Worm (Caenorhabditis elegans) whole organism, young adult: ENCODE data around the gene W05B10.3.

Experiments used
- C17E4.6 ChIP-seq: fragments of 200-800 bp; sonication (Bioruptor generic); IDR thresholded peaks from 2 replicates; pipeline ENCODE4 v1.3.6; 2022; ENCODE audit warnings: missing genetic modification reagents, missing genetic modification characterization, missing compliant biosample characterization
- D2030.7 ChIP-seq: fragments of 200-800 bp; sonication (Bioruptor generic); IDR thresholded peaks from 2 replicates; pipeline ENCODE4 v1.3.6; 2022; ENCODE audit warnings: missing genetic modification reagents, missing genetic modification characterization, missing compliant biosample characterization
- F10E7.11 ChIP-seq: sonication (generic microtip); optimal IDR thresholded peaks from 2 replicates; lab custom pipeline; 2017; ENCODE audit warnings: mild to moderate bottlenecking, missing genetic modification characterization, moderate library complexity, missing compliant biosample characterization
- F23B12.7 ChIP-seq: sonication (generic microtip); optimal IDR thresholded peaks from 2 replicates; lab custom pipeline; 2017; ENCODE audit warnings: missing genetic modification characterization, mild to moderate bottlenecking, missing compliant biosample characterization, antibody characterized with exemption, moderate library complexity; ENCODE audit not compliant: insufficient read depth
- F33H1.4 ChIP-seq: fragments of 200-800 bp; sonication (Bioruptor generic); IDR thresholded peaks from 2 replicates; pipeline ENCODE4 v1.3.6; 2022; ENCODE audit warnings: missing genetic modification reagents, missing genetic modification characterization, missing compliant biosample characterization
- F52B5.7 ChIP-seq: sonication (generic microtip); optimal IDR thresholded peaks from 2 replicates; lab custom pipeline; 2016; ENCODE audit warnings: mild to moderate bottlenecking, missing genetic modification characterization, missing compliant biosample characterization
- F57C9.4 ChIP-seq: sonication (generic microtip); optimal IDR thresholded peaks from 2 replicates; lab custom pipeline; 2017; ENCODE audit warnings: mild to moderate bottlenecking, missing genetic modification characterization, missing compliant biosample characterization
- Y53F4B.3 ChIP-seq: fragments of 200-800 bp; sonication (Bioruptor generic); IDR thresholded peaks from 2 replicates; pipeline ENCODE4 v1.3.6; 2022; ENCODE audit warnings: missing genetic modification reagents, missing genetic modification characterization, missing compliant biosample characterization
- aptf-2 ChIP-seq: fragments of 200-800 bp; sonication (Bioruptor generic); conservative IDR thresholded peaks from 2 replicates; pipeline ENCODE4 v1.3.6; 2022; ENCODE audit warnings: missing genetic modification reagents, missing genetic modification characterization, missing compliant biosample characterization
- atf-7 ChIP-seq: sonication (generic microtip); optimal IDR thresholded peaks from 2 replicates; lab custom pipeline; 2017; ENCODE audit warnings: mild to moderate bottlenecking, missing genetic modification characterization, missing compliant biosample characterization
- bed-1 ChIP-seq: fragments of 200-800 bp; sonication (Bioruptor generic); IDR thresholded peaks from 2 replicates; pipeline ENCODE4 v1.3.6; 2022; ENCODE audit warnings: missing genetic modification reagents, missing genetic modification characterization, missing compliant biosample characterization
- bed-2 ChIP-seq: fragments of 200-800 bp; sonication (Bioruptor generic); IDR thresholded peaks from 2 replicates; pipeline ENCODE4 v1.3.6; 2022; ENCODE audit warnings: missing genetic modification reagents, missing genetic modification characterization, missing compliant biosample characterization
- cebp-2 ChIP-seq: fragments of 200-800 bp; sonication (Bioruptor generic); IDR thresholded peaks from 2 replicates; pipeline ENCODE4 v1.3.6; 2022; ENCODE audit warnings: missing genetic modification characterization, missing compliant biosample characterization
- ceh-27 ChIP-seq: fragments of 200-800 bp; sonication (Bioruptor generic); optimal IDR thresholded peaks from 2 replicates; lab custom pipeline; 2018; ENCODE audit warnings: mild to moderate bottlenecking, missing genetic modification characterization, moderate library complexity, missing compliant biosample characterization
- chd-7 ChIP-seq: sonication (generic microtip); optimal IDR thresholded peaks from 2 replicates; lab custom pipeline; 2016; ENCODE audit warnings: mild to moderate bottlenecking, missing genetic modification characterization, moderate library complexity, missing compliant biosample characterization
- dpl-1 ChIP-seq: fragments of 150-350 bp; optimal IDR thresholded peaks from 2 replicates; lab custom pipeline; 2014; ENCODE audit warnings: missing biosample characterization, missing genetic modification reagents, missing genetic modification characterization
- efl-1 ChIP-seq: fragments of 150-350 bp; optimal IDR thresholded peaks from 2 replicates; lab custom pipeline; 2014; ENCODE audit warnings: missing biosample characterization, missing genetic modification reagents, missing genetic modification characterization
- egl-18 ChIP-seq: fragments of 200-800 bp; sonication (Bioruptor generic); IDR thresholded peaks from 2 replicates; pipeline ENCODE4 v1.3.6; 2022; ENCODE audit warnings: missing genetic modification reagents, missing genetic modification characterization, missing compliant biosample characterization
- egl-44 ChIP-seq: fragments of 200-800 bp; sonication (Bioruptor generic); IDR thresholded peaks from 2 replicates; pipeline ENCODE4 v1.3.6; 2022; ENCODE audit warnings: missing genetic modification reagents, missing genetic modification characterization, missing compliant biosample characterization
- egrh-3 ChIP-seq: fragments of 200-800 bp; sonication (Bioruptor generic); IDR thresholded peaks from 2 replicates; pipeline ENCODE4 v1.3.6; 2022; ENCODE audit warnings: missing genetic modification reagents, missing genetic modification characterization, missing compliant biosample characterization
- gei-17 ChIP-seq: fragments of 200-800 bp; sonication (Bioruptor generic); optimal IDR thresholded peaks from 2 replicates; lab custom pipeline; 2018; ENCODE audit warnings: mild to moderate bottlenecking, missing genetic modification characterization, missing compliant biosample characterization
- hlh-26 ChIP-seq: fragments of 200-800 bp; sonication (Bioruptor generic); conservative IDR thresholded peaks from 2 replicates; pipeline ENCODE4 v1.3.6; 2022; ENCODE audit warnings: missing genetic modification reagents, missing genetic modification characterization, missing compliant biosample characterization
- hmg-1.2 ChIP-seq: fragments of 200-800 bp; sonication (Bioruptor generic); IDR thresholded peaks from 2 replicates; pipeline ENCODE4 v1.3.6; 2022; ENCODE audit warnings: missing genetic modification reagents, missing genetic modification characterization, missing compliant biosample characterization
- hmg-20 ChIP-seq: fragments of 200-800 bp; sonication (Bioruptor generic); IDR thresholded peaks from 2 replicates; pipeline ENCODE4 v1.3.6; 2022; ENCODE audit warnings: missing genetic modification reagents, missing genetic modification characterization, missing compliant biosample characterization
- hsf-1 ChIP-seq: fragments of 200-800 bp; sonication (Bioruptor generic); IDR thresholded peaks from 2 replicates; pipeline ENCODE4 v1.3.6; 2022; ENCODE audit warnings: missing genetic modification reagents, missing genetic modification characterization, missing compliant biosample characterization
- lag-1 ChIP-seq: fragments of 200-800 bp; sonication (Bioruptor generic); IDR thresholded peaks from 2 replicates; pipeline ENCODE4 v1.3.6; 2022; ENCODE audit warnings: missing genetic modification reagents, missing genetic modification characterization, missing compliant biosample characterization
- let-526 ChIP-seq: fragments of 200-800 bp; sonication (Bioruptor generic); IDR thresholded peaks from 2 replicates; pipeline ENCODE4 v1.3.6; 2022; ENCODE audit warnings: missing genetic modification reagents, missing genetic modification characterization, missing compliant biosample characterization
- lin-54 ChIP-seq: fragments of 200-800 bp; sonication (Bioruptor generic); optimal IDR thresholded peaks from 2 replicates; lab custom pipeline; 2018; ENCODE audit warnings: mild to moderate bottlenecking, missing genetic modification characterization, missing compliant biosample characterization
- lir-1 ChIP-seq: fragments of 200-800 bp; sonication (Bioruptor generic); conservative IDR thresholded peaks from 2 replicates; pipeline ENCODE4 v1.3.6; 2022; ENCODE audit warnings: missing genetic modification reagents, missing genetic modification characterization, missing compliant biosample characterization
- lsl-1 ChIP-seq: fragments of 200-800 bp; sonication (Bioruptor generic); optimal IDR thresholded peaks from 2 replicates; lab custom pipeline; 2018; ENCODE audit warnings: mild to moderate bottlenecking, missing genetic modification characterization, moderate library complexity, missing compliant biosample characterization
- madf-3 ChIP-seq: fragments of 200-800 bp; sonication (Bioruptor generic); IDR thresholded peaks from 2 replicates; pipeline ENCODE4 v1.3.6; 2022; ENCODE audit warnings: missing genetic modification reagents, missing genetic modification characterization, missing compliant biosample characterization
- madf-8 ChIP-seq: fragments of 200-800 bp; sonication (Bioruptor generic); conservative IDR thresholded peaks from 2 replicates; pipeline ENCODE4 v1.3.6; 2022; ENCODE audit warnings: missing genetic modification reagents, missing genetic modification characterization, missing compliant biosample characterization
- mes-4 ChIP-seq: sonication (generic microtip); optimal IDR thresholded peaks from 2 replicates; lab custom pipeline; 2016; ENCODE audit warnings: missing genotype, missing genetic modification characterization, missing compliant biosample characterization
- nfya-1 ChIP-seq: sonication (generic microtip); optimal IDR thresholded peaks from 2 replicates; lab custom pipeline; 2017; ENCODE audit warnings: antibody characterized with exemption, missing compliant biosample characterization, missing genetic modification characterization, borderline replicate concordance; ENCODE audit not compliant: insufficient read depth
- nfya-2 ChIP-seq: fragments of 200-800 bp; sonication (Bioruptor generic); IDR thresholded peaks from 2 replicates; pipeline ENCODE4 v1.3.6; 2022; ENCODE audit warnings: missing genetic modification reagents, missing genetic modification characterization, missing compliant biosample characterization
- nhr-120 ChIP-seq: fragments of 200-800 bp; sonication (Bioruptor generic); IDR thresholded peaks from 2 replicates; pipeline ENCODE4 v1.3.6; 2022; ENCODE audit warnings: missing genetic modification characterization, missing compliant biosample characterization
- nhr-27 ChIP-seq: fragments of 200-800 bp; sonication (Bioruptor generic); optimal IDR thresholded peaks from 2 replicates; lab custom pipeline; 2018; ENCODE audit warnings: mild to moderate bottlenecking, missing genetic modification characterization, moderate library complexity, missing compliant biosample characterization
- nhr-90 ChIP-seq: sonication (generic microtip); optimal IDR thresholded peaks from 2 replicates; lab custom pipeline; 2016; ENCODE audit warnings: missing genotype, mild to moderate bottlenecking, missing genetic modification characterization, missing compliant biosample characterization
- rpc-1 ChIP-seq, 2 experiments: fragments of 150-350 bp in 1 of 2; sonication (generic microtip) in 1 of 2; optimal IDR thresholded peaks; 2 replicates each; lab custom pipeline; 2014 to 2018; ENCODE audit warnings: missing biosample characterization in 1 of 2, missing genetic modification characterization in 1 of 2, missing genetic modification reagents in 1 of 2, missing genotype in 1 of 2
- sea-2 ChIP-seq: fragments of 200-800 bp; sonication (Bioruptor generic); IDR thresholded peaks from 2 replicates; pipeline ENCODE4 v1.3.6; 2022; ENCODE audit warnings: missing genetic modification characterization, missing compliant biosample characterization
- snpc-1.1 ChIP-seq: sonication (generic microtip); optimal IDR thresholded peaks from 2 replicates; lab custom pipeline; 2017; ENCODE audit warnings: missing genetic modification characterization, mild to moderate bottlenecking, missing compliant biosample characterization, antibody characterized with exemption, moderate library complexity, missing genotype, missing genetic modification reagents; ENCODE audit not compliant: insufficient read depth
- snpc-1.3 ChIP-seq: sonication (generic microtip); optimal IDR thresholded peaks from 2 replicates; lab custom pipeline; 2017; ENCODE audit warnings: missing genetic modification characterization, mild to moderate bottlenecking, missing compliant biosample characterization, antibody characterized with exemption, moderate library complexity, missing genotype, missing genetic modification reagents; ENCODE audit not compliant: insufficient read depth
- xnd-1 ChIP-seq: sonication (generic microtip); optimal IDR thresholded peaks from 2 replicates; lab custom pipeline; 2016; ENCODE audit warnings: missing genotype, missing genetic modification reagents, missing genetic modification characterization, missing compliant biosample characterization
- ztf-22 ChIP-seq: fragments of 200-800 bp; sonication (Bioruptor generic); optimal IDR thresholded peaks from 2 replicates; lab custom pipeline; 2018; ENCODE audit warnings: mild to moderate bottlenecking, missing genetic modification characterization, moderate library complexity, missing compliant biosample characterization
- ztf-28 ChIP-seq: fragments of 200-800 bp; sonication (Bioruptor generic); IDR thresholded peaks from 2 replicates; pipeline ENCODE4 v1.3.6; 2022; ENCODE audit warnings: missing genetic modification reagents, missing genetic modification characterization, missing compliant biosample characterization
- ztf-3 ChIP-seq: fragments of 200-800 bp; sonication (Bioruptor generic); optimal IDR thresholded peaks from 2 replicates; lab custom pipeline; 2018; ENCODE audit warnings: mild to moderate bottlenecking, missing genetic modification characterization, missing compliant biosample characterization

Gene W05B10.3

DNA sequence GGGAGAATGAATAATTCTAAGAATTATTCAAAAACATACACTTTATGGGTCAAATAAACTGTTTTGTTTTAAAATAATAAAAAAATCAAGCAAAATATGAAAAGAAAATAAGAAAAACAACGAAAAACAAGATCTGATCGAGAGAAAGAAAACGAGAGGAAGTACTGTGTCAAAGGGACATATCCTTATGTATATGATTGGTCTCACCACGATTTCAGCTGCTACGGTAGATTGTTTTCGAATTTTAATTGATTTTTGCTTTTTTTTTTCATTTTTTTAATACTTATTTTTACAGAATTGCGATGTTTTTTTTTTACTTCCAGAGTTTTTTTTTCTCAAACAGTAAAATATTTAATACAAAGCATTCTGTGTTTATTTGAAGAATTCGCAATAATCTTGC is 35.3 kb upstream of the W05B10.3 start (continued):
- TF ChIP-seq atf-7, result no peak
- no peak for TF ChIP-seq efl-1 (GFP tag; lab: Kevin White, UChicago)
- TF ChIP-seq lsl-1 (GFP tag; lab: Kevin White, UChicago), result peak; percentile 93
- TF ChIP-seq F57C9.4 (tag; lab: Kevin White, UChicago), result no peak
- no peak for TF ChIP-seq aptf-2 (GFP tag; lab: Robert Waterston, UW)
- no peak for TF ChIP-seq ztf-3
- no peak for TF ChIP-seq egl-18 (GFP tag; lab: Robert Waterston, UW)
- TF ChIP-seq Y53F4B.3 (GFP tag; lab: Robert Waterston, UW), result no peak
- TF ChIP-seq gei-17 (GFP tag; lab: Kevin White, UChicago), result no peak
- no peak for TF ChIP-seq dpl-1 (GFP tag; lab: Kevin White, UChicago)
- TF ChIP-seq hmg-20 (GFP tag; lab: Robert Waterston, UW), result no peak
- TF ChIP-seq snpc-1.3 (tag; lab: Kevin White, UChicago), result peak; percentile 18
- TF ChIP-seq F52B5.7, result no peak
- TF ChIP-seq D2030.7, result peak; percentile 70
- TF ChIP-seq rpc-1 (optimal IDR thresholded peaks at IDR 0.05; lab: Kevin White, UChicago), result no peak
- TF ChIP-seq rpc-1 (tag; optimal IDR thresholded peaks at IDR 0.05; lab: Kevin White, UChicago), result no peak
- TF ChIP-seq ztf-28, result no peak
- no peak for TF ChIP-seq nhr-120
- no peak for TF ChIP-seq lin-54 (GFP tag; lab: Kevin White, UChicago)
- TF ChIP-seq C17E4.6 (GFP tag; lab: Robert Waterston, UW), result no peak
- TF ChIP-seq F23B12.7, result no peak
- TF ChIP-seq nfya-1, result no peak
- no peak for TF ChIP-seq cebp-2 (GFP tag; lab: Robert Waterston, UW)
- TF ChIP-seq lag-1 (GFP tag; lab: Robert Waterston, UW), result no peak
- peak; percentile 75 for TF ChIP-seq xnd-1
- peak; percentile 91 for TF ChIP-seq F33H1.4
- no peak for TF ChIP-seq bed-1 (GFP tag; lab: Robert Waterston, UW)
- no peak for TF ChIP-seq hmg-1.2
- no peak for TF ChIP-seq nfya-2 (GFP tag; lab: Robert Waterston, UW)
- TF ChIP-seq madf-8 (GFP tag; lab: Robert Waterston, UW), result peak; percentile 63
- TF ChIP-seq snpc-1.1 (tag; lab: Kevin White, UChicago), result no peak
- no peak for TF ChIP-seq F10E7.11 (tag; lab: Kevin White, UChicago)
- TF ChIP-seq egl-44, result no peak
- no peak for TF ChIP-seq bed-2 (GFP tag; lab: Robert Waterston, UW)
- no peak for TF ChIP-seq madf-3 (GFP tag; lab: Robert Waterston, UW)
- no peak for TF ChIP-seq sea-2 (GFP tag; lab: Robert Waterston, UW)

DNA sequence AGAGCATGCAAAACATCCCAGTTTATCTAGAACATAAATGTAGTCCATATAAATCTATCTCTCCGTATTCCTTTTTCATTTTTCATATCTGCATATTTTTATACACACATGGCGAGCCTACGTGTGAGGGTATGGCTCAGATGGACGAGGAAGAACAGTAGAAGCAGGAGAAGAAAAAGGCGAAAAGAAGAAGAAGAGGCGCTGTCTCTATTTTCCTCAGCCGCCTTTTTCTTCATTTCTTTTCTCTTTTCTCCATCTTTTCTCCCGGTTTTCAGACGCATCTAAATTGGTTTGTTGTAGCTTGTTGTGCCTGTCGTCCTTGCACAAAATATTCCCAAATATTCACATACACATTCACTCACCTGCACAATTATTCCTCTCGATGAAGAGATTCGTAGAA is 34.4 kb upstream of the W05B10.3 start, which contains the start of gene K10C8.4:
K10C8.4 (plus strand) TSS at position 301 of the 400 bp plus-strand sequence.
- TF ChIP-seq hsf-1 (GFP tag; lab: Robert Waterston, UW) (no peak), nhr-27 (tag; lab: Kevin White, UChicago) (no peak), mes-4 (no peak), ztf-22 (GFP tag; lab: Kevin White, UChicago) (no peak), ceh-27 (no peak), hlh-26 (no peak), let-526 (GFP tag; lab: Robert Waterston, UW) (no peak), nhr-90 (tag; lab: Kevin White, UChicago) (no peak), chd-7 (tag; lab: Kevin White, UChicago) (no peak), egrh-3 (GFP tag; lab: Robert Waterston, UW) (no peak), lir-1 (GFP tag; lab: Robert Waterston, UW) (no peak), nhr-120 (no peak)
